Worm (Caenorhabditis elegans) whole organism, L4 larva: Measurements from ENCODE around the gene pxf-1.

Source experiments
- F10B5.3 ChIP-seq: sonication (generic microtip); optimal IDR thresholded peaks from 2 replicates; lab custom pipeline; 2016; ENCODE audit warnings: mild to moderate bottlenecking, missing genetic modification characterization, missing compliant biosample characterization
- F26F4.8 ChIP-seq: fragments of 200-800 bp; sonication (Bioruptor generic); conservative IDR thresholded peaks from 2 replicates; pipeline ENCODE4 v1.3.6; 2022; ENCODE audit warnings: missing genetic modification characterization, missing compliant biosample characterization
- F37D6.2 ChIP-seq: sonication (generic microtip); optimal IDR thresholded peaks from 2 replicates; lab custom pipeline; 2016; ENCODE audit warnings: mild to moderate bottlenecking, missing genetic modification characterization, missing compliant biosample characterization
- F44E2.7 ChIP-seq: fragments of 200-800 bp; sonication (Bioruptor generic); IDR thresholded peaks from 2 replicates; pipeline ENCODE4 v2.1.2; 2022; ENCODE audit warnings: missing genetic modification characterization, missing compliant biosample characterization
- F49E8.2 ChIP-seq: sonication (generic microtip); optimal IDR thresholded peaks from 2 replicates; lab custom pipeline; 2016; ENCODE audit warnings: missing compliant biosample characterization, mild to moderate bottlenecking, missing genetic modification characterization, borderline replicate concordance
- R02D3.7 ChIP-seq: fragments of 150-350 bp; sonication (generic microtip); optimal IDR thresholded peaks from 3 replicates; lab custom pipeline; 2014; ENCODE audit warnings: missing biosample characterization, missing genetic modification characterization
- Y48G9A.11 ChIP-seq: fragments of 200-800 bp; sonication (Bioruptor generic); IDR thresholded peaks from 2 replicates; pipeline ENCODE4 v1.3.6; 2022; ENCODE audit warnings: missing genetic modification reagents, missing genetic modification characterization, missing compliant biosample characterization
- Y75B8A.6 ChIP-seq: fragments of 200-800 bp; sonication (Bioruptor generic); IDR thresholded peaks from 2 replicates; pipeline ENCODE4 v1.3.6; 2022; ENCODE audit warnings: missing genetic modification reagents, missing genetic modification characterization, missing compliant biosample characterization
- ZK546.5 ChIP-seq, 2 experiments: sonication (generic microtip); optimal IDR thresholded peaks; 2 replicates each; lab custom pipeline; 2017; ENCODE audit warnings: missing biosample characterization in 2 of 2, missing genetic modification characterization in 2 of 2
- aha-1 ChIP-seq: fragments of 150-350 bp; peaks from one replicate; lab custom pipeline; 2014; ENCODE audit warnings: missing biosample characterization, missing genetic modification characterization
- aly-2 ChIP-seq: sonication (generic microtip); optimal IDR thresholded peaks from 2 replicates; lab custom pipeline; 2018; ENCODE audit warnings: missing biosample characterization, missing genetic modification characterization
- ama-1 ChIP-seq: fragments of 150-350 bp; optimal IDR thresholded peaks from 2 replicates; lab custom pipeline; 2014; ENCODE audit warnings: inconsistent platforms, mixed read lengths
- arid-1 ChIP-seq: fragments of 200-800 bp; sonication (Bioruptor generic); conservative IDR thresholded peaks from 2 replicates; pipeline ENCODE4 v1.3.6; 2022; ENCODE audit warnings: missing genetic modification reagents, missing genetic modification characterization, missing compliant biosample characterization
- attf-4 ChIP-seq: sonication (generic microtip); optimal IDR thresholded peaks from 3 replicates; lab custom pipeline; 2017; ENCODE audit warnings: missing biosample characterization, missing genetic modification characterization
- ceh-28 ChIP-seq: fragments of 150-350 bp; optimal IDR thresholded peaks from 2 replicates; lab custom pipeline; 2014; ENCODE audit warnings: missing biosample characterization, missing genetic modification reagents, missing genetic modification characterization
- ces-1 ChIP-seq: fragments of 150-350 bp; sonication (generic microtip); optimal IDR thresholded peaks from 4 replicates; lab custom pipeline; 2014; ENCODE audit warnings: missing biosample characterization, missing genetic modification reagents, missing genetic modification characterization
- cey-2 ChIP-seq: sonication (generic microtip); optimal IDR thresholded peaks from 3 replicates; lab custom pipeline; 2017; ENCODE audit warnings: missing genetic modification characterization, mild to moderate bottlenecking, missing compliant biosample characterization, antibody characterized with exemption, borderline replicate concordance; ENCODE audit not compliant: insufficient read depth
- ctbp-1 ChIP-seq: fragments of 200-800 bp; sonication (Bioruptor generic); IDR thresholded peaks from 2 replicates; pipeline ENCODE4 v1.3.6; 2022; ENCODE audit warnings: missing genetic modification reagents, missing genetic modification characterization, missing compliant biosample characterization
- daf-8 ChIP-seq: fragments of 200-800 bp; sonication (Bioruptor generic); IDR thresholded peaks from 2 replicates; pipeline ENCODE4 v1.3.6; 2022; ENCODE audit warnings: missing genetic modification characterization, missing compliant biosample characterization
- dmd-6 ChIP-seq: fragments of 200-800 bp; sonication (Bioruptor generic); IDR thresholded peaks from 2 replicates; pipeline ENCODE4 v1.3.6; 2022; ENCODE audit warnings: missing genetic modification reagents, missing genetic modification characterization, missing compliant biosample characterization
- dmd-8 ChIP-seq: fragments of 200-800 bp; sonication (Bioruptor generic); IDR thresholded peaks from 2 replicates; pipeline ENCODE4 v1.3.6; 2022; ENCODE audit warnings: missing genetic modification characterization, missing compliant biosample characterization
- dmd-9 ChIP-seq: fragments of 200-800 bp; sonication (Bioruptor generic); IDR thresholded peaks from 2 replicates; pipeline ENCODE4 v1.3.6; 2022; ENCODE audit warnings: missing genetic modification reagents, missing genetic modification characterization, missing compliant biosample characterization
- dpl-1 ChIP-seq: fragments of 150-350 bp; optimal IDR thresholded peaks from 2 replicates; lab custom pipeline; 2014; ENCODE audit warnings: missing biosample characterization, missing genetic modification reagents, missing genetic modification characterization
- duxl-1 ChIP-seq: sonication (generic microtip); optimal IDR thresholded peaks from 2 replicates; lab custom pipeline; 2016; ENCODE audit warnings: mild to moderate bottlenecking, missing genetic modification characterization, moderate library complexity, missing compliant biosample characterization; ENCODE audit not compliant: poor library complexity
- fos-1 ChIP-seq: fragments of 150-350 bp; optimal IDR thresholded peaks from 2 replicates; lab custom pipeline; 2014; ENCODE audit warnings: missing biosample characterization, missing genetic modification characterization
- gei-8 ChIP-seq: fragments of 200-800 bp; sonication (Bioruptor generic); optimal IDR thresholded peaks from 2 replicates; lab custom pipeline; 2018; ENCODE audit warnings: mild to moderate bottlenecking, missing genetic modification characterization, missing compliant biosample characterization
- hlh-11 ChIP-seq: fragments of 200-800 bp; sonication (Bioruptor generic); optimal IDR thresholded peaks from 2 replicates; lab custom pipeline; 2018; ENCODE audit warnings: mild to moderate bottlenecking, missing genetic modification characterization, missing compliant biosample characterization
- lin-1 ChIP-seq: fragments of 200-800 bp; sonication (Bioruptor generic); IDR thresholded peaks from 2 replicates; pipeline ENCODE4 v1.3.6; 2022; ENCODE audit warnings: missing genetic modification reagents, missing genetic modification characterization, missing compliant biosample characterization
- lin-15B ChIP-seq: fragments of 150-350 bp; sonication (generic microtip); optimal IDR thresholded peaks from 3 replicates; lab custom pipeline; 2014; ENCODE audit warnings: missing biosample characterization, missing genetic modification characterization
- lin-29 ChIP-seq: fragments of 200-800 bp; sonication (Bioruptor generic); IDR thresholded peaks from 2 replicates; pipeline ENCODE4 v1.3.6; 2022; ENCODE audit warnings: missing genetic modification reagents, missing genetic modification characterization, missing compliant biosample characterization
- lin-38 ChIP-seq: fragments of 200-800 bp; sonication (Bioruptor generic); IDR thresholded peaks from 2 replicates; pipeline ENCODE4 v1.3.6; 2022; ENCODE audit warnings: missing genetic modification reagents, missing genetic modification characterization, missing compliant biosample characterization
- lin-39 ChIP-seq: fragments of 150-350 bp; optimal IDR thresholded peaks from 2 replicates; lab custom pipeline; 2014; ENCODE audit warnings: missing biosample characterization, missing genetic modification reagents, missing genetic modification characterization
- lir-3 ChIP-seq: sonication (generic microtip); optimal IDR thresholded peaks from 2 replicates; lab custom pipeline; 2016; ENCODE audit warnings: mild to moderate bottlenecking, missing genetic modification characterization, missing compliant biosample characterization
- madf-5 ChIP-seq, 2 experiments: fragments of 200-800 bp; sonication (Bioruptor generic); IDR thresholded peaks; 2 replicates each; pipeline ENCODE4 v1.3.6; 2022; ENCODE audit warnings: missing compliant biosample characterization in 2 of 2, missing genetic modification characterization in 2 of 2
- mdt-29 ChIP-seq: fragments of 200-800 bp; sonication (Bioruptor generic); IDR thresholded peaks from 2 replicates; pipeline ENCODE4 v1.3.6; 2022; ENCODE audit warnings: missing genetic modification reagents, missing genetic modification characterization, missing compliant biosample characterization
- mep-1 ChIP-seq: fragments of 150-350 bp; sonication (generic microtip); optimal IDR thresholded peaks from 3 replicates; lab custom pipeline; 2014; ENCODE audit warnings: missing biosample characterization, missing genetic modification characterization
- nhr-102 ChIP-seq: sonication (generic microtip); optimal IDR thresholded peaks from 2 replicates; lab custom pipeline; 2016; ENCODE audit warnings: mild to moderate bottlenecking, missing genetic modification characterization, moderate library complexity, missing compliant biosample characterization
- nhr-11 ChIP-seq: fragments of 150-350 bp; optimal IDR thresholded peaks from 2 replicates; lab custom pipeline; 2014; ENCODE audit warnings: missing biosample characterization, missing genetic modification characterization
- nhr-28 ChIP-seq: fragments of 150-350 bp; optimal IDR thresholded peaks from 2 replicates; lab custom pipeline; 2014; ENCODE audit warnings: missing biosample characterization, missing genetic modification characterization
- nhr-42 ChIP-seq: fragments of 200-800 bp; sonication (Bioruptor generic); IDR thresholded peaks from 2 replicates; pipeline ENCODE4 v1.3.6; 2022; ENCODE audit warnings: missing genetic modification characterization, missing compliant biosample characterization
- nhr-6 ChIP-seq: fragments of 150-350 bp; optimal IDR thresholded peaks from 2 replicates; lab custom pipeline; 2014; ENCODE audit warnings: missing biosample characterization, missing genetic modification characterization
- nhr-76 ChIP-seq: fragments of 150-350 bp; optimal IDR thresholded peaks from 2 replicates; lab custom pipeline; 2014; ENCODE audit warnings: missing biosample characterization, missing genetic modification characterization
- nhr-77 ChIP-seq: fragments of 150-350 bp; optimal IDR thresholded peaks from 2 replicates; lab custom pipeline; 2014; ENCODE audit warnings: missing biosample characterization, missing genetic modification characterization
- php-3 ChIP-seq: fragments of 200-800 bp; sonication (Bioruptor generic); IDR thresholded peaks from 2 replicates; pipeline ENCODE4 v1.3.6; 2022; ENCODE audit warnings: missing genetic modification reagents, missing genetic modification characterization, missing compliant biosample characterization
- rbr-2 ChIP-seq: sonication (generic microtip); optimal IDR thresholded peaks from 2 replicates; lab custom pipeline; 2016; ENCODE audit warnings: missing genotype, missing genetic modification characterization, missing compliant biosample characterization
- set-16 ChIP-seq: fragments of 200-800 bp; sonication (Bioruptor generic); IDR thresholded peaks from 2 replicates; pipeline ENCODE4 v1.3.6; 2022; ENCODE audit warnings: missing genetic modification reagents, missing genetic modification characterization, missing compliant biosample characterization
- spr-1 ChIP-seq: sonication (generic microtip); optimal IDR thresholded peaks from 2 replicates; lab custom pipeline; 2016; ENCODE audit warnings: mild to moderate bottlenecking, missing genetic modification characterization, missing compliant biosample characterization
- spr-3 ChIP-seq: fragments of 200-800 bp; sonication (Bioruptor generic); optimal IDR thresholded peaks from 2 replicates; lab custom pipeline; 2018; ENCODE audit warnings: mild to moderate bottlenecking, missing genetic modification characterization, missing compliant biosample characterization
- tra-1 ChIP-seq: fragments of 200-800 bp; sonication (Bioruptor generic); IDR thresholded peaks from 2 replicates; pipeline ENCODE4 v1.3.6; 2022; ENCODE audit warnings: missing genetic modification reagents, missing genetic modification characterization, missing compliant biosample characterization
- unc-39 ChIP-seq: sonication (generic microtip); optimal IDR thresholded peaks from 2 replicates; lab custom pipeline; 2017; ENCODE audit warnings: missing biosample characterization, missing genetic modification characterization
- zip-11 ChIP-seq: fragments of 200-800 bp; sonication (Bioruptor generic); IDR thresholded peaks from 2 replicates; pipeline ENCODE4 v1.3.6; 2022; ENCODE audit warnings: missing genetic modification characterization, missing compliant biosample characterization
- zip-2 ChIP-seq: fragments of 150-350 bp; optimal IDR thresholded peaks from 2 replicates; lab custom pipeline; 2014; ENCODE audit warnings: missing biosample characterization, missing genetic modification characterization
- ztf-11 ChIP-seq: fragments of 150-350 bp; optimal IDR thresholded peaks from 2 replicates; lab custom pipeline; 2014; ENCODE audit warnings: missing biosample characterization, missing genetic modification characterization
- ztf-7 ChIP-seq: fragments of 150-350 bp; optimal IDR thresholded peaks from 2 replicates; lab custom pipeline; 2014; ENCODE audit warnings: missing biosample characterization, missing genetic modification characterization

pxf-1 gene

DNA sequence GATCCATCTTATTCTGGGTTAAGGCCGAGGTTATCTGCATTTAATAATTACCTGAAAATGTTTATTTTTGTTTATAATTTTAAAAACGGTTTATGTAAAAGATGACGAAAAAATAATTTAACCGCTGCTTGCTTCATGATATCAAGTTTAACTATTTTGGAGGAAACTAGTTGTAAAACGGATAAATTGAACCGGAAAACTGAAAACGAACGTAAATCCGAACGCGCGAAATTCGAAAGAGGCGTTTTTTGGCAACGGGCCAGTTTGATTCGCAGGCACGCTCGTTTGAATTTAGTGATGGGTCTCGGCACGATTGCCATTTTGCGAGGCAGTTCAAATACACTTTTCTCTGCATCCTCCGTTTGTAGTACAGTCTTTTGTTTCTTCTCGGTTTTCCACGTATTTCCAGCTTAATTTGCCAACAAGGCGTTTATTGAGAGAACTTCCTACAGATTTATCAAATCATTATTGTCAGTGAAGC, 45.2 kb downstream of the pxf-1 start, which contains the start of the genes gtbp-1 and K08F4.3 (continued):
- TF ChIP-seq F10B5.3 (tag; lab: Kevin White, UChicago) (no peak), arid-1 (GFP tag; lab: Robert Waterston, UW) (no peak), spr-3 (GFP tag; lab: Kevin White, UChicago) (no peak), attf-4 (tag; lab: Kevin White, UChicago) (no peak), nhr-76 (tag; lab: Kevin White, UChicago) (no peak), cey-2 (tag; lab: Kevin White, UChicago) (no peak), zip-11 (no peak), daf-8 (GFP tag; lab: Robert Waterston, UW) (no peak), F44E2.7 (GFP tag; lab: Robert Waterston, UW) (no peak), nhr-11 (tag; lab: Kevin White, UChicago) (peak; percentile 60), dpl-1 (GFP tag; lab: Kevin White, UChicago) (peak; percentile 90), R02D3.7 (no peak), nhr-42 (GFP tag; lab: Robert Waterston, UW) (no peak), duxl-1 (tag; lab: Kevin White, UChicago) (no peak), dmd-9 (no peak), mdt-29 (GFP tag; lab: Robert Waterston, UW) (no peak), lir-3 (tag; lab: Kevin White, UChicago) (no peak), unc-39 (no peak), php-3 (GFP tag; lab: Robert Waterston, UW) (no peak), hlh-11 (no peak), F26F4.8 (GFP tag; lab: Robert Waterston, UW) (no peak), ceh-28 (no peak), spr-1 (no peak), rbr-2 (tag; lab: Kevin White, UChicago) (peak; percentile 57), ztf-7 (tag; lab: Kevin White, UChicago) (no peak), F37D6.2 (tag; lab: Kevin White, UChicago) (no peak), lin-39 (tag; lab: Kevin White, UChicago) (no peak), dmd-8 (GFP tag; lab: Robert Waterston, UW) (no peak), lin-1 (GFP tag; lab: Robert Waterston, UW) (no peak), aly-2 (tag; lab: Kevin White, UChicago) (no peak), madf-5 (GFP tag; IDR thresholded peaks at IDR 0.05; lab: Robert Waterston, UW) (no peak), ZK546.5 (tag; optimal IDR thresholded peaks at IDR 0.05; lab: Kevin White, UChicago) (peak in 1 of 2 experiments; percentile 85), dmd-6 (GFP tag; lab: Robert Waterston, UW) (no peak), lin-38 (GFP tag; lab: Robert Waterston, UW) (no peak; the same call in 1 of the 2 replicates), tra-1 (no peak), zip-2 (tag; lab: Kevin White, UChicago) (no peak), ztf-11 (no peak), set-16 (GFP tag; lab: Robert Waterston, UW) (no peak), fos-1 (no peak), aha-1 (tag; lab: Kevin White, UChicago) (peak; percentile 98), nhr-77 (tag; lab: Kevin White, UChicago) (peak; percentile 66), nhr-6 (tag; lab: Kevin White, UChicago) (peak; percentile 69), ctbp-1 (GFP tag; lab: Robert Waterston, UW) (no peak), ces-1 (GFP tag; lab: Kevin White, UChicago) (no peak), nhr-102 (tag; lab: Kevin White, UChicago) (no peak), lin-15B (tag; lab: Kevin White, UChicago) (no peak), nhr-28 (tag; lab: Kevin White, UChicago) (no peak), Y48G9A.11 (GFP tag; lab: Robert Waterston, UW) (no peak), gei-8 (GFP tag; lab: Kevin White, UChicago) (no peak), mep-1 (no peak), Y75B8A.6 (GFP tag; lab: Robert Waterston, UW) (no peak), lin-29 (no peak), ama-1 (lab: Kevin White, UChicago) (peak; percentile 16), F49E8.2 (no peak)
